Fruit fly (Drosophila melanogaster) whole organism, embryonic: ENCODE measurements around the gene Apoltp.

Experiments
- BtbVII ChIP-seq: fragments of 200-800 bp; sonication (Bioruptor generic); optimal IDR thresholded peaks from 3 replicates; lab custom pipeline; 2017; ENCODE audit warnings: missing biosample characterization, mild to moderate bottlenecking, missing genetic modification characterization
- CG10543 ChIP-seq: fragments of 200-800 bp; sonication (Bioruptor generic); optimal IDR thresholded peaks from 3 replicates; lab custom pipeline; 2017; ENCODE audit warnings: missing biosample characterization, mild to moderate bottlenecking, missing genetic modification characterization, moderate library complexity
- CG10565 ChIP-seq: fragments of 200-800 bp; sonication (Bioruptor generic); optimal IDR thresholded peaks from 3 replicates; lab custom pipeline; 2016; ENCODE audit warnings: missing biosample characterization, mild to moderate bottlenecking, missing genetic modification characterization
- CG10979 ChIP-seq: fragments of 200-800 bp; sonication (Bioruptor generic); optimal IDR thresholded peaks from 2 replicates; lab custom pipeline; 2018; ENCODE audit warnings: missing biosample characterization, mild to moderate bottlenecking, missing genetic modification characterization, moderate library complexity
- CG11696 ChIP-seq: fragments of 200-800 bp; sonication (Bioruptor generic); IDR thresholded peaks from 2 replicates; pipeline ENCODE4 v1.3.6; 2022; ENCODE audit warnings: missing biosample characterization, missing genetic modification characterization
- CG11723 ChIP-seq: fragments of 200-800 bp; sonication (Bioruptor generic); optimal IDR thresholded peaks from 2 replicates; lab custom pipeline; 2017; ENCODE audit warnings: missing biosample characterization, mild to moderate bottlenecking, missing genetic modification characterization
- CG14014 ChIP-seq: fragments of 200-800 bp; sonication (Bioruptor generic); IDR thresholded peaks from 2 replicates; pipeline ENCODE4 v1.3.6; 2022; ENCODE audit warnings: missing biosample characterization, missing genetic modification characterization
- CG14050 ChIP-seq: fragments of 200-800 bp; sonication (Bioruptor generic); IDR thresholded peaks from 3 replicates; pipeline ENCODE4 v1.3.6; 2022; ENCODE audit warnings: missing biosample characterization, missing genetic modification characterization
- CG1603 ChIP-seq: fragments of 200-800 bp; sonication (Bioruptor generic); optimal IDR thresholded peaks from 2 replicates; lab custom pipeline; 2019; ENCODE audit warnings: missing biosample characterization, mild to moderate bottlenecking, missing genetic modification characterization, moderate library complexity
- CG1647 ChIP-seq: fragments of 200-800 bp; sonication (Bioruptor generic); optimal IDR thresholded peaks from 3 replicates; lab custom pipeline; 2016; ENCODE audit warnings: missing biosample characterization, missing genetic modification characterization
- CG16863 ChIP-seq: fragments of 200-800 bp; sonication (Bioruptor generic); optimal IDR thresholded peaks from 3 replicates; lab custom pipeline; 2016; ENCODE audit warnings: missing biosample characterization, missing genetic modification characterization
- CG17912 ChIP-seq: fragments of 200-800 bp; sonication (Bioruptor generic); optimal IDR thresholded peaks from 2 replicates; lab custom pipeline; 2018; ENCODE audit warnings: missing biosample characterization, mild to moderate bottlenecking, missing genetic modification characterization
- CG18011 ChIP-seq: fragments of 200-800 bp; sonication (Bioruptor generic); optimal IDR thresholded peaks from 2 replicates; lab custom pipeline; 2017; ENCODE audit warnings: missing biosample characterization, missing genetic modification characterization, mild to moderate bottlenecking, moderate library complexity, missing genotype
- CG18599 ChIP-seq: fragments of 200-800 bp; sonication (Bioruptor generic); optimal IDR thresholded peaks from 3 replicates; lab custom pipeline; 2017; ENCODE audit warnings: missing biosample characterization, missing genetic modification characterization, mild to moderate bottlenecking, moderate library complexity, missing genetic modification reagents
- CG18764 ChIP-seq: fragments of 200-800 bp; sonication (Bioruptor generic); optimal IDR thresholded peaks from 3 replicates; lab custom pipeline; 2016; ENCODE audit warnings: missing biosample characterization, missing genetic modification characterization
- CG31224 ChIP-seq: fragments of 200-800 bp; sonication (Bioruptor generic); IDR thresholded peaks from 2 replicates; pipeline ENCODE4 v1.3.6; 2022; ENCODE audit warnings: missing biosample characterization, missing genetic modification characterization
- CG3281 ChIP-seq: fragments of 200-800 bp; sonication (Bioruptor generic); optimal IDR thresholded peaks from 3 replicates; lab custom pipeline; 2017; ENCODE audit warnings: missing biosample characterization, mild to moderate bottlenecking, missing genetic modification characterization
- CG33213 ChIP-seq: fragments of 200-800 bp; sonication (Bioruptor generic); optimal IDR thresholded peaks from 3 replicates; lab custom pipeline; 2016; ENCODE audit warnings: missing biosample characterization, missing genetic modification characterization
- CG4328 ChIP-seq: fragments of 200-800 bp; sonication (Bioruptor generic); optimal IDR thresholded peaks from 3 replicates; lab custom pipeline; 2017; ENCODE audit warnings: missing biosample characterization, missing genetic modification reagents, missing genetic modification characterization
- CG4617 ChIP-seq: fragments of 200-800 bp; sonication (Bioruptor generic); optimal IDR thresholded peaks from 3 replicates; lab custom pipeline; 2016; ENCODE audit warnings: missing biosample characterization, missing genetic modification characterization, borderline replicate concordance
- CG6683 ChIP-seq: fragments of 200-800 bp; sonication (Bioruptor generic); optimal IDR thresholded peaks from 2 replicates; lab custom pipeline; 2017; ENCODE audit warnings: missing biosample characterization, mild to moderate bottlenecking, missing genetic modification characterization, missing genetic modification reagents
- CG7372 ChIP-seq: fragments of 200-800 bp; sonication (Bioruptor generic); IDR thresholded peaks from 2 replicates; pipeline ENCODE4 v1.3.6; 2022; ENCODE audit warnings: missing biosample characterization, missing genetic modification characterization
- CG7987 ChIP-seq: fragments of 200-800 bp; sonication (Bioruptor generic); optimal IDR thresholded peaks from 2 replicates; lab custom pipeline; 2018; ENCODE audit warnings: missing biosample characterization, mild to moderate bottlenecking, missing genetic modification characterization, moderate library complexity
- CG8290 ChIP-seq, 3 experiments: fragments of 200-800 bp; sonication (Bioruptor generic); optimal IDR thresholded peaks; 2 replicates each; lab custom pipeline; 2016 to 2019; ENCODE audit warnings: missing biosample characterization in 3 of 3, missing genetic modification characterization in 3 of 3, mild to moderate bottlenecking in 2 of 3, moderate library complexity in 1 of 3
- CG8388 ChIP-seq: fragments of 200-800 bp; sonication (Bioruptor generic); optimal IDR thresholded peaks from 2 replicates; lab custom pipeline; 2019; ENCODE audit warnings: missing biosample characterization, mild to moderate bottlenecking, missing genetic modification characterization, moderate library complexity
- CG9727 ChIP-seq: fragments of 200-800 bp; sonication (Bioruptor generic); optimal IDR thresholded peaks from 3 replicates; lab custom pipeline; 2017; ENCODE audit warnings: missing biosample characterization, mild to moderate bottlenecking, missing genetic modification characterization
- CoRest ChIP-seq: fragments of 200-800 bp; sonication (Bioruptor generic); optimal IDR thresholded peaks from 3 replicates; lab custom pipeline; 2018; ENCODE audit warnings: missing biosample characterization, mild to moderate bottlenecking, missing genetic modification characterization, moderate library complexity
- Dbx ChIP-seq: fragments of 200-800 bp; sonication (Bioruptor generic); IDR thresholded peaks from 3 replicates; pipeline ENCODE4 v1.3.6; 2022; ENCODE audit warnings: missing biosample characterization, missing genetic modification characterization
- Dip3 ChIP-seq: fragments of 200-800 bp; sonication (Bioruptor generic); optimal IDR thresholded peaks from 3 replicates; lab custom pipeline; 2016; ENCODE audit warnings: missing biosample characterization, missing genetic modification characterization
- Ets97D ChIP-seq: fragments of 200-800 bp; sonication (Bioruptor generic); optimal IDR thresholded peaks from 3 replicates; lab custom pipeline; 2016; ENCODE audit warnings: missing biosample characterization, missing genetic modification characterization
- Jarid2 ChIP-seq: fragments of 200-800 bp; sonication (Bioruptor generic); optimal IDR thresholded peaks from 3 replicates; lab custom pipeline; 2017; ENCODE audit warnings: mild to moderate bottlenecking, missing biosample characterization, missing genetic modification reagents, missing genetic modification characterization
- MBD-R2 ChIP-seq: fragments of 200-800 bp; sonication (Bioruptor generic); IDR thresholded peaks from 2 replicates; pipeline ENCODE4 v1.3.6; 2022; ENCODE audit warnings: missing biosample characterization, missing genetic modification characterization
- Sin3A ChIP-seq: fragments of >200 bp; optimal IDR thresholded peaks from 2 replicates; lab custom pipeline; 2018
- Spps ChIP-seq: fragments of 200-800 bp; sonication (Bioruptor generic); optimal IDR thresholded peaks from 2 replicates; lab custom pipeline; 2018; ENCODE audit warnings: missing biosample characterization, mild to moderate bottlenecking, missing genetic modification characterization
- Xbp1 ChIP-seq: fragments of 200-800 bp; sonication (Bioruptor generic); optimal IDR thresholded peaks from 3 replicates; lab custom pipeline; 2016; ENCODE audit warnings: missing biosample characterization, mild to moderate bottlenecking, missing genetic modification characterization
- az2 ChIP-seq: fragments of 200-800 bp; sonication (Bioruptor generic); optimal IDR thresholded peaks from 3 replicates; lab custom pipeline; 2016; ENCODE audit warnings: missing biosample characterization, missing genetic modification characterization
- bab2 ChIP-seq: fragments of 200-800 bp; sonication (Bioruptor generic); optimal IDR thresholded peaks from 2 replicates; lab custom pipeline; 2016; ENCODE audit warnings: missing biosample characterization, missing genetic modification characterization
- croc ChIP-seq: fragments of 200-800 bp; sonication (Bioruptor generic); conservative IDR thresholded peaks from 3 replicates; pipeline ENCODE4 v1.3.6; 2022; ENCODE audit warnings: missing biosample characterization, missing genetic modification characterization
- disco-r ChIP-seq: fragments of 200-800 bp; sonication (Bioruptor generic); optimal IDR thresholded peaks from 2 replicates; lab custom pipeline; 2016; ENCODE audit warnings: missing biosample characterization, missing genetic modification characterization
- emc ChIP-seq: fragments of 200-800 bp; sonication (Bioruptor generic); optimal IDR thresholded peaks from 2 replicates; lab custom pipeline; 2016; ENCODE audit warnings: missing biosample characterization, missing genetic modification characterization
- exex ChIP-seq: fragments of 200-800 bp; sonication (Bioruptor generic); optimal IDR thresholded peaks from 4 replicates; lab custom pipeline; 2018; ENCODE audit warnings: missing biosample characterization, mild to moderate bottlenecking, missing genetic modification characterization, moderate library complexity
- fu2 ChIP-seq: fragments of 200-800 bp; sonication (Bioruptor generic); optimal IDR thresholded peaks from 2 replicates; lab custom pipeline; 2016; ENCODE audit warnings: missing biosample characterization, missing genetic modification characterization
- gsb ChIP-seq: fragments of 200-800 bp; sonication (Bioruptor generic); IDR thresholded peaks from 2 replicates; pipeline ENCODE4 v1.3.6; 2022; ENCODE audit warnings: missing biosample characterization, missing genetic modification characterization
- jumu ChIP-seq: fragments of 200-800 bp; sonication (Bioruptor generic); optimal IDR thresholded peaks from 3 replicates; lab custom pipeline; 2016; ENCODE audit warnings: missing biosample characterization, missing genetic modification characterization
- nerfin-2 ChIP-seq: fragments of 200-800 bp; sonication (Bioruptor generic); IDR thresholded peaks from 2 replicates; pipeline ENCODE4 v1.3.6; 2022; ENCODE audit warnings: missing biosample characterization, missing genetic modification characterization; ENCODE audit not compliant: partially characterized antibody
- oc ChIP-seq: fragments of 200-800 bp; sonication (Bioruptor generic); optimal IDR thresholded peaks from 2 replicates; lab custom pipeline; 2018; ENCODE audit warnings: missing biosample characterization, mild to moderate bottlenecking, missing genetic modification characterization, moderate library complexity
- tio ChIP-seq: fragments of 200-800 bp; sonication (Bioruptor generic); optimal IDR thresholded peaks from 2 replicates; lab custom pipeline; 2017; ENCODE audit warnings: missing biosample characterization, missing genetic modification characterization, inconsistent platforms
- unc-4 ChIP-seq: fragments of 200-800 bp; sonication (Bioruptor generic); IDR thresholded peaks from 2 replicates; pipeline ENCODE4 v1.3.6; 2022; ENCODE audit warnings: missing biosample characterization, missing genetic modification characterization; ENCODE audit not compliant: partially characterized antibody

Apoltp gene

dm6 chr2L:9692364-9693348, 58.7 kb downstream of the Apoltp start (continued):
- TF ChIP-seq CG6683 (GFP tag; lab: Kevin White, UChicago) (no peak), CG14014 (GFP tag; lab: Robert Waterston, UW) (peak; percentile 81), CG10565 (GFP tag; lab: Kevin White, UChicago) (no peak), CG18764 (peak; percentile 38), CG4617 (no peak), CG18599 (GFP tag; lab: Kevin White, UChicago) (peak; percentile 76), Dip3 (peak; percentile 31), Spps (tag; lab: Kevin White, UChicago) (no peak), CG16863 (GFP tag; lab: Kevin White, UChicago) (no peak), BtbVII (GFP tag; lab: Kevin White, UChicago) (peak; percentile 68), CG9727 (GFP tag; lab: Kevin White, UChicago) (peak; percentile 67), CG3281 (GFP tag; lab: Kevin White, UChicago) (peak; percentile 67), croc (GFP tag; lab: Robert Waterston, UW) (no peak), CG31224 (GFP tag; lab: Robert Waterston, UW) (peak; percentile 78), Sin3A (lab: Kevin White, UChicago) (no peak), CG18011 (GFP tag; lab: Kevin White, UChicago) (peak; percentile 46), az2 (peak; percentile 30), MBD-R2 (peak; percentile 58; the same call in 1 of the 2 replicates), CG33213 (GFP tag; lab: Kevin White, UChicago) (no peak), CG10543 (GFP tag; lab: Kevin White, UChicago) (peak; percentile 26), fu2 (GFP tag; lab: Kevin White, UChicago) (no peak), CG1647 (GFP tag; lab: Kevin White, UChicago) (peak; percentile 41), Xbp1 (GFP tag; lab: Kevin White, UChicago) (peak; percentile 56), CG14050 (peak; percentile 74), bab2 (peak; percentile 29), CoRest (tag; lab: Kevin White, UChicago) (peak; percentile 72), exex (tag; lab: Kevin White, UChicago) (peak; percentile 3), Jarid2 (no peak), CG11723 (no peak), CG11696 (GFP tag; lab: Robert Waterston, UW) (peak; percentile 67), nerfin-2 (GFP tag; lab: Robert Waterston, UW) (no peak), emc (no peak), oc (tag; lab: Kevin White, UChicago) (no peak), CG10979 (tag; lab: Kevin White, UChicago) (peak; percentile 10), Dbx (GFP tag; lab: Robert Waterston, UW) (peak; percentile 89), CG8290 (GFP tag; optimal IDR thresholded peaks at IDR 0.05; lab: Kevin White, UChicago) (no peak), CG8290 (tag; optimal IDR thresholded peaks at IDR 0.05; lab: Kevin White, UChicago) (peak in 1 of 2 experiments; percentile 23), tio (GFP tag; lab: Kevin White, UChicago) (peak; percentile 49), unc-4 (GFP tag; lab: Robert Waterston, UW) (no peak), CG4328 (GFP tag; lab: Kevin White, UChicago) (no peak), disco-r (no peak), gsb (peak; percentile 78), Ets97D (no peak), CG17912 (GFP tag; lab: Kevin White, UChicago) (no peak), CG7372 (GFP tag; lab: Robert Waterston, UW) (peak; percentile 76), CG7987 (no peak), CG1603 (tag; lab: Kevin White, UChicago) (peak; percentile 26), CG8388 (GFP tag; lab: Kevin White, UChicago) (peak; percentile 19), jumu (no peak)
